Fruit fly (Drosophila melanogaster): ENCODE measurements around the gene yip7.

dm6 chr3L:6062860-6063607 lies 28.0 kb downstream of the yip7 start, which contains the start of gene CG10472:
- TF ChIP-seq jim (GFP tag; optimal IDR thresholded peaks at IDR 0.05) (no peak), Myc (optimal IDR thresholded peaks at IDR 0.05) (no peak), foxo (GFP tag; optimal IDR thresholded peaks at IDR 0.05) (no peak), rgr (GFP tag; optimal IDR thresholded peaks at IDR 0.05) (no peak), Hnf4 (GFP tag; optimal IDR thresholded peaks at IDR 0.05) (no peak), dl (GFP tag; optimal IDR thresholded peaks at IDR 0.05; ENCODE audit: insufficient read depth in 1 of 2, partially characterized antibody in 2 of 2) (no peak), Hr78 (GFP tag; optimal IDR thresholded peaks at IDR 0.05) (no peak), pan (optimal IDR thresholded peaks at IDR 0.05) (no peak), usp (GFP tag; optimal IDR thresholded peaks at IDR 0.05) (no peak), h (GFP tag; optimal IDR thresholded peaks at IDR 0.05) (no peak), br (GFP tag; optimal IDR thresholded peaks at IDR 0.05) (no peak), lola (GFP tag; optimal IDR thresholded peaks at IDR 0.05) (no peak), dmrt93B (GFP tag; optimal IDR thresholded peaks at IDR 0.05) (no peak)

Data from whole organism, wandering third instar larva.